Fruit fly (Drosophila melanogaster) whole organism, embryonic: ENCODE measurements around the gene CG45100.

Experiments used
- Adf1 ChIP-seq: fragments of 200-800 bp; sonication (Bioruptor generic); IDR thresholded peaks from 2 replicates; pipeline ENCODE4 v1.3.6; 2022; ENCODE audit warnings: missing biosample characterization, missing genetic modification characterization
- Bdp1 ChIP-seq: fragments of 200-800 bp; sonication (Bioruptor generic); optimal IDR thresholded peaks from 3 replicates; lab custom pipeline; 2016; ENCODE audit warnings: missing biosample characterization, missing genetic modification characterization
- CG1024 ChIP-seq: fragments of 200-800 bp; sonication (Bioruptor generic); IDR thresholded peaks from 2 replicates; pipeline ENCODE4 v1.3.6; 2022; ENCODE audit warnings: missing biosample characterization, missing genetic modification characterization
- CG10543 ChIP-seq: fragments of 200-800 bp; sonication (Bioruptor generic); optimal IDR thresholded peaks from 3 replicates; lab custom pipeline; 2017; ENCODE audit warnings: missing biosample characterization, mild to moderate bottlenecking, missing genetic modification characterization, moderate library complexity
- CG11085 ChIP-seq: fragments of 200-800 bp; sonication (Bioruptor generic); IDR thresholded peaks from 2 replicates; pipeline ENCODE4 v1.3.6; 2022; ENCODE audit warnings: missing biosample characterization, missing genetic modification characterization
- CG14014 ChIP-seq: fragments of 200-800 bp; sonication (Bioruptor generic); IDR thresholded peaks from 2 replicates; pipeline ENCODE4 v1.3.6; 2022; ENCODE audit warnings: missing biosample characterization, missing genetic modification characterization
- CG14965 ChIP-seq: fragments of 200-800 bp; sonication (Bioruptor generic); optimal IDR thresholded peaks from 2 replicates; lab custom pipeline; 2016; ENCODE audit warnings: missing biosample characterization, missing genetic modification characterization, borderline replicate concordance
- CG15479 ChIP-seq: fragments of 200-800 bp; sonication (Bioruptor generic); optimal IDR thresholded peaks from 3 replicates; lab custom pipeline; 2019; ENCODE audit warnings: missing biosample characterization, mild to moderate bottlenecking, missing genetic modification characterization, moderate library complexity
- CG17802 ChIP-seq: fragments of 200-800 bp; sonication (Bioruptor generic); optimal IDR thresholded peaks from 2 replicates; lab custom pipeline; 2018; ENCODE audit warnings: missing biosample characterization, mild to moderate bottlenecking, missing genetic modification characterization, moderate library complexity
- CG17829 ChIP-seq: fragments of 200-800 bp; optimal IDR thresholded peaks from 2 replicates; lab custom pipeline; 2019; ENCODE audit warnings: missing biosample characterization, mild to moderate bottlenecking, missing genetic modification characterization, moderate library complexity
- CG18764 ChIP-seq: fragments of 200-800 bp; sonication (Bioruptor generic); optimal IDR thresholded peaks from 3 replicates; lab custom pipeline; 2016; ENCODE audit warnings: missing biosample characterization, missing genetic modification characterization
- CG2116 ChIP-seq: fragments of 200-800 bp; sonication (Bioruptor generic); optimal IDR thresholded peaks from 3 replicates; lab custom pipeline; 2018; ENCODE audit warnings: missing biosample characterization, mild to moderate bottlenecking, missing genetic modification characterization
- CG2129 ChIP-seq: fragments of 200-800 bp; sonication (Bioruptor generic); IDR thresholded peaks from 2 replicates; pipeline ENCODE4 v1.3.6; 2022; ENCODE audit warnings: missing biosample characterization, missing genetic modification characterization; ENCODE audit not compliant: partially characterized antibody
- CG3065 ChIP-seq: fragments of 200-800 bp; sonication (Bioruptor generic); optimal IDR thresholded peaks from 2 replicates; lab custom pipeline; 2016; ENCODE audit warnings: missing biosample characterization, missing genetic modification characterization
- CG4707 ChIP-seq: fragments of 200-800 bp; sonication (Bioruptor generic); optimal IDR thresholded peaks from 2 replicates; lab custom pipeline; 2018; ENCODE audit warnings: missing biosample characterization, mild to moderate bottlenecking, missing genetic modification characterization, moderate library complexity
- CG4820 ChIP-seq: fragments of 200-800 bp; sonication (Bioruptor generic); optimal IDR thresholded peaks from 3 replicates; lab custom pipeline; 2016; ENCODE audit warnings: missing biosample characterization, missing genetic modification characterization
- CG5245 ChIP-seq: fragments of 200-800 bp; sonication (Bioruptor generic); optimal IDR thresholded peaks from 3 replicates; lab custom pipeline; 2016; ENCODE audit warnings: missing biosample characterization, missing genetic modification characterization
- CG6791 ChIP-seq: fragments of 200-800 bp; sonication (Bioruptor generic); IDR thresholded peaks from 3 replicates; pipeline ENCODE4 v1.3.6; 2022; ENCODE audit warnings: missing biosample characterization, missing genetic modification characterization; ENCODE audit not compliant: partially characterized antibody
- CG7372 ChIP-seq: fragments of 200-800 bp; sonication (Bioruptor generic); IDR thresholded peaks from 2 replicates; pipeline ENCODE4 v1.3.6; 2022; ENCODE audit warnings: missing biosample characterization, missing genetic modification characterization
- CG7745 ChIP-seq: fragments of 200-800 bp; sonication (Bioruptor generic); optimal IDR thresholded peaks from 2 replicates; lab custom pipeline; 2018; ENCODE audit warnings: missing biosample characterization, mild to moderate bottlenecking, missing genetic modification characterization, moderate library complexity
- Deaf1 ChIP-seq: fragments of 200-800 bp; optimal IDR thresholded peaks from 3 replicates; lab custom pipeline; 2019; ENCODE audit warnings: missing biosample characterization, mild to moderate bottlenecking, missing genetic modification characterization, moderate library complexity
- Dek ChIP-seq: fragments of 200-800 bp; sonication (Bioruptor generic); optimal IDR thresholded peaks from 3 replicates; lab custom pipeline; 2019; ENCODE audit warnings: missing biosample characterization, mild to moderate bottlenecking, missing genetic modification characterization, moderate library complexity
- Dip2 ChIP-seq: fragments of 200-800 bp; sonication (Bioruptor generic); IDR thresholded peaks from 2 replicates; pipeline ENCODE4 v1.3.6; 2022; ENCODE audit warnings: missing biosample characterization, missing genetic modification characterization
- HLH4C ChIP-seq: fragments of 200-800 bp; sonication (Bioruptor generic); IDR thresholded peaks from 3 replicates; pipeline ENCODE4 v1.3.6; 2022; ENCODE audit warnings: missing biosample characterization, missing genetic modification characterization; ENCODE audit not compliant: partially characterized antibody
- Hmr ChIP-seq: fragments of 200-800 bp; sonication (Bioruptor generic); optimal IDR thresholded peaks from 3 replicates; lab custom pipeline; 2017; ENCODE audit warnings: mild to moderate bottlenecking, missing biosample characterization, missing genetic modification reagents, missing genetic modification characterization
- Meics ChIP-seq: fragments of 200-800 bp; sonication (Bioruptor generic); optimal IDR thresholded peaks from 2 replicates; lab custom pipeline; 2017; ENCODE audit warnings: missing biosample characterization, mild to moderate bottlenecking, missing genetic modification characterization
- Mes4 ChIP-seq: fragments of 200-800 bp; sonication (Bioruptor generic); optimal IDR thresholded peaks from 2 replicates; lab custom pipeline; 2016; ENCODE audit warnings: missing biosample characterization, missing genetic modification characterization
- Mrtf ChIP-seq: fragments of 200-800 bp; sonication (Bioruptor generic); IDR thresholded peaks from 3 replicates; pipeline ENCODE4 v1.3.6; 2022; ENCODE audit warnings: missing biosample characterization, missing genetic modification characterization
- NC2β ChIP-seq: fragments of 200-800 bp; sonication (Bioruptor generic); optimal IDR thresholded peaks from 2 replicates; lab custom pipeline; 2016; ENCODE audit warnings: missing biosample characterization, missing genetic modification characterization
- Neu2 ChIP-seq: fragments of 200-800 bp; sonication (Bioruptor generic); optimal IDR thresholded peaks from 3 replicates; lab custom pipeline; 2016; ENCODE audit warnings: missing biosample characterization, missing genetic modification characterization, borderline replicate concordance
- Poxn ChIP-seq: fragments of 200-800 bp; sonication (Bioruptor generic); IDR thresholded peaks from 2 replicates; pipeline ENCODE4 v1.3.6; 2022; ENCODE audit warnings: missing biosample characterization, missing genetic modification characterization
- Stat92E ChIP-seq, 3 experiments: fragments of >200 bp in 2 of 3; fragments of 200-800 bp in 1 of 3; sonication (Bioruptor generic) in 1 of 3; optimal IDR thresholded peaks; 2 replicates each; lab custom pipeline; 2017 to 2019; ENCODE audit warnings: missing biosample characterization in 3 of 3, missing genetic modification characterization in 3 of 3, mild to moderate bottlenecking in 1 of 3, moderate library complexity in 1 of 3
- crol ChIP-seq: fragments of 200-800 bp; sonication (Bioruptor generic); IDR thresholded peaks from 2 replicates; pipeline ENCODE4 v1.3.6; 2022; ENCODE audit warnings: missing biosample characterization, missing genetic modification characterization
- da ChIP-seq: fragments of 200-800 bp; sonication (Bioruptor generic); optimal IDR thresholded peaks from 2 replicates; lab custom pipeline; 2016; ENCODE audit warnings: missing biosample characterization, missing genetic modification characterization
- en ChIP-seq: fragments of 200-800 bp; sonication (Bioruptor generic); optimal IDR thresholded peaks from 2 replicates; lab custom pipeline; 2016; ENCODE audit warnings: missing biosample characterization, missing genetic modification characterization
- gem ChIP-seq: fragments of 200-800 bp; sonication (Bioruptor generic); optimal IDR thresholded peaks from 2 replicates; lab custom pipeline; 2019; ENCODE audit warnings: missing biosample characterization, mild to moderate bottlenecking, missing genetic modification characterization, moderate library complexity
- grn ChIP-seq: fragments of 200-800 bp; sonication (Bioruptor generic); optimal IDR thresholded peaks from 3 replicates; lab custom pipeline; 2017; ENCODE audit warnings: missing biosample characterization, missing genetic modification characterization
- inv ChIP-seq: fragments of 200-800 bp; sonication (Bioruptor generic); IDR thresholded peaks from 2 replicates; pipeline ENCODE4 v1.3.6; 2022; ENCODE audit warnings: missing biosample characterization, missing genetic modification characterization; ENCODE audit not compliant: partially characterized antibody
- kay ChIP-seq: fragments of 200-800 bp; sonication (Bioruptor generic); optimal IDR thresholded peaks from 2 replicates; lab custom pipeline; 2016; ENCODE audit warnings: missing biosample characterization, missing genetic modification characterization
- knrl ChIP-seq: fragments of 200-800 bp; sonication (Bioruptor generic); IDR thresholded peaks from 3 replicates; pipeline ENCODE4 v1.3.6; 2022; ENCODE audit warnings: missing biosample characterization, missing genetic modification characterization; ENCODE audit not compliant: partially characterized antibody
- lbe ChIP-seq: fragments of 200-800 bp; sonication (Bioruptor generic); optimal IDR thresholded peaks from 2 replicates; lab custom pipeline; 2016; ENCODE audit warnings: missing biosample characterization, mild to moderate bottlenecking, missing genetic modification characterization
- lola ChIP-seq, 3 experiments: fragments of >200 bp in 2 of 3; fragments of 200-800 bp in 1 of 3; sonication (Bioruptor generic) in 1 of 3; optimal IDR thresholded peaks; 2 replicates each; lab custom pipeline; 2017 to 2019; ENCODE audit warnings: missing biosample characterization in 3 of 3, missing genetic modification characterization in 3 of 3, mild to moderate bottlenecking in 1 of 3, moderate library complexity in 1 of 3
- mirr ChIP-seq: fragments of 200-800 bp; sonication (Bioruptor generic); optimal IDR thresholded peaks from 3 replicates; lab custom pipeline; 2018; ENCODE audit warnings: missing biosample characterization, mild to moderate bottlenecking, missing genetic modification characterization
- ranshi ChIP-seq: fragments of 200-800 bp; sonication (Bioruptor generic); IDR thresholded peaks from 2 replicates; pipeline ENCODE4 v1.3.6; 2022; ENCODE audit warnings: missing biosample characterization, missing genetic modification characterization
- row ChIP-seq: fragments of 200-800 bp; sonication (Bioruptor generic); IDR thresholded peaks from 3 replicates; pipeline ENCODE4 v1.3.6; 2022; ENCODE audit warnings: missing biosample characterization, missing genetic modification characterization
- schlank ChIP-seq: fragments of 200-800 bp; sonication (Bioruptor generic); optimal IDR thresholded peaks from 2 replicates; lab custom pipeline; 2018; ENCODE audit warnings: missing biosample characterization, mild to moderate bottlenecking, missing genetic modification characterization
- sd ChIP-seq: fragments of 200-800 bp; sonication (Bioruptor generic); optimal IDR thresholded peaks from 3 replicates; lab custom pipeline; 2018; ENCODE audit warnings: missing biosample characterization, mild to moderate bottlenecking, missing genetic modification characterization, moderate library complexity
- seq ChIP-seq: fragments of 200-800 bp; sonication (Bioruptor generic); IDR thresholded peaks from 2 replicates; pipeline ENCODE4 v1.3.6; 2022; ENCODE audit warnings: missing biosample characterization, missing genetic modification characterization
- slbo ChIP-seq: fragments of 200-800 bp; sonication (Bioruptor generic); IDR thresholded peaks from 2 replicates; pipeline ENCODE4 v1.3.6; 2022; ENCODE audit warnings: missing biosample characterization, missing genetic modification characterization
- zen ChIP-seq: fragments of 200-800 bp; sonication (Bioruptor generic); optimal IDR thresholded peaks from 3 replicates; lab custom pipeline; 2018; ENCODE audit warnings: missing biosample characterization, mild to moderate bottlenecking, missing genetic modification characterization, moderate library complexity

Gene CG45100

dm6 chr3R:5466875-5467274, 7.5 kb downstream of the CG45100 start, which contains the start of gene RpL35A (continued):
- TF ChIP-seq CG17829 (tag; lab: Kevin White, UChicago), result peak; percentile 76
- peak; percentile 43 for TF ChIP-seq grn (GFP tag; lab: Kevin White, UChicago)
- peak; percentile 90 for TF ChIP-seq Hmr (GFP tag; lab: Kevin White, UChicago)
- peak; percentile 48 for TF ChIP-seq CG18764 (GFP tag; lab: Kevin White, UChicago)
- peak; percentile 35 for TF ChIP-seq da (GFP tag; lab: Kevin White, UChicago)
- no peak for TF ChIP-seq HLH4C (GFP tag; lab: Robert Waterston, UW)
- no peak for TF ChIP-seq Adf1
- TF ChIP-seq en, result peak; percentile 57
- no peak for TF ChIP-seq Poxn
- TF ChIP-seq Dip2 (GFP tag; lab: Robert Waterston, UW), result no peak
- TF ChIP-seq crol, result no peak
- TF ChIP-seq kay (GFP tag; lab: Kevin White, UChicago), result no peak
- no peak for TF ChIP-seq CG4820
- TF ChIP-seq Dek (tag; lab: Kevin White, UChicago), result peak; percentile 42
- TF ChIP-seq gem (tag; lab: Kevin White, UChicago), result no peak
- TF ChIP-seq Bdp1 (GFP tag; lab: Kevin White, UChicago), result peak; percentile 55
- no peak for TF ChIP-seq CG7372 (GFP tag; lab: Robert Waterston, UW)
- TF ChIP-seq CG1024 (GFP tag; lab: Robert Waterston, UW), result peak; percentile 56; the same call in 1 of the 2 replicates
- peak; percentile 93 for TF ChIP-seq NC2β
- TF ChIP-seq Stat92E (GFP tag; optimal IDR thresholded peaks at IDR 0.05; lab: Kevin White, UChicago), result peak in 1 of 3 experiments; percentile 49
- TF ChIP-seq row, result 0 out of 3 replicates have a peak, but pooled peaks have one; percentile 40
- no peak for TF ChIP-seq CG2116 (GFP tag; lab: Kevin White, UChicago)
- peak; percentile 26 for TF ChIP-seq CG5245
- TF ChIP-seq CG10543 (GFP tag; lab: Kevin White, UChicago), result peak; percentile 80
- peak; percentile 76 for TF ChIP-seq schlank
- TF ChIP-seq CG11085, result peak; percentile 21; the same call in 1 of the 2 replicates
- peak; percentile 87 for TF ChIP-seq CG4707 (GFP tag; lab: Kevin White, UChicago)
- peak; percentile 55 for TF ChIP-seq CG17802 (tag; lab: Kevin White, UChicago)
- peak; percentile 17 for TF ChIP-seq Deaf1 (tag; lab: Kevin White, UChicago)
- no peak for TF ChIP-seq CG15479 (GFP tag; lab: Kevin White, UChicago)
- TF ChIP-seq slbo (GFP tag; lab: Robert Waterston, UW), result peak; percentile 37; the same call in 1 of the 2 replicates
- peak; percentile 74 for TF ChIP-seq lbe (GFP tag; lab: Kevin White, UChicago)
- TF ChIP-seq mirr (GFP tag; lab: Kevin White, UChicago), result peak; percentile 87
- TF ChIP-seq ranshi (GFP tag; lab: Robert Waterston, UW), result no peak; the same call in 1 of the 2 replicates
- TF ChIP-seq Mrtf (GFP tag; lab: Robert Waterston, UW), result no peak
- TF ChIP-seq CG6791 (GFP tag; lab: Robert Waterston, UW), result no peak
- peak; percentile 85 for TF ChIP-seq Mes4 (GFP tag; lab: Kevin White, UChicago)
- TF ChIP-seq CG2129 (GFP tag; lab: Robert Waterston, UW), result no peak
- TF ChIP-seq zen, result peak; percentile 50
- TF ChIP-seq Neu2 (GFP tag; lab: Kevin White, UChicago), result peak; percentile 19
- TF ChIP-seq seq (GFP tag; lab: Robert Waterston, UW), result peak; percentile 63; the same call in 1 of the 2 replicates
- no peak for TF ChIP-seq knrl (GFP tag; lab: Robert Waterston, UW)
- TF ChIP-seq lola (GFP tag; optimal IDR thresholded peaks at IDR 0.05; lab: Kevin White, UChicago), result no peak
- peak; percentile 67; the same call in 1 of the 2 replicates for TF ChIP-seq CG14014 (GFP tag; lab: Robert Waterston, UW)
- peak; percentile 87 for TF ChIP-seq Meics (GFP tag; lab: Kevin White, UChicago)
- peak; percentile 25 for TF ChIP-seq CG3065 (GFP tag; lab: Kevin White, UChicago)
- no peak for TF ChIP-seq inv (GFP tag; lab: Robert Waterston, UW)
- no peak for TF ChIP-seq sd (tag; lab: Kevin White, UChicago)
- no peak for TF ChIP-seq CG7745
- no peak for TF ChIP-seq CG14965 (GFP tag; lab: Kevin White, UChicago)
